6 fruit fly cellular contexts compared by ENCODE assay signal in genomic region chr3R:11352912-11353838, dm6.
A peak's percentile ranks its signal among the peaks of the same experiment; 100 is the strongest.
TF ChIP-seq lines count a peak whose summit lies in the region.

Gene KP78a (minus strand): TSS chr3R:11353131.
Gene KP78b (minus strand): TSS chr3R:11353131.

- TF ChIP-seq CTCF in whole organism, embryonic (GFP tag; optimal IDR thresholded peaks at IDR 0.05; lab: Kevin White, UChicago), result no peak

TF ChIP-seq in whole organism, 6 proteins besides CTCF, POLR2A, EP300 and RAD21:
- TF ChIP-seq usp (GFP tag; optimal IDR thresholded peaks at IDR 0.05; lab: Kevin White, UChicago), result no peak
- no peak for TF ChIP-seq pan (optimal IDR thresholded peaks at IDR 0.05; lab: Kevin White, UChicago)
- TF ChIP-seq EcR (GFP tag; optimal IDR thresholded peaks at IDR 0.05; lab: Kevin White, UChicago), result no peak
- peak; percentile 18 for TF ChIP-seq CG8478 (optimal IDR thresholded peaks at IDR 0.05; lab: Kevin White, UChicago)
- TF ChIP-seq Dll (optimal IDR thresholded peaks at IDR 0.05; lab: Kevin White, UChicago), result no peak

TF ChIP-seq in whole organism, adult, 20 proteins besides CTCF, POLR2A, EP300 and RAD21:
- peak; percentile 96 for TF ChIP-seq pad (GFP tag; optimal IDR thresholded peaks at IDR 0.05; lab: Kevin White, UChicago)
- no peak for TF ChIP-seq Crg-1 (GFP tag; optimal IDR thresholded peaks at IDR 0.05; lab: Kevin White, UChicago)

TF ChIP-seq in whole organism, embryonic, 481 proteins besides CTCF, POLR2A, EP300 and RAD21 (continues in another document):
- 0 out of 2 replicates have a peak, but pooled peaks have one; percentile 32 for TF ChIP-seq seq (GFP tag; IDR thresholded peaks at IDR 0.05; lab: Robert Waterston, UW)
- TF ChIP-seq pum (GFP tag; optimal IDR thresholded peaks at IDR 0.05; lab: Kevin White, UChicago), result no peak
- TF ChIP-seq zf30C (GFP tag; optimal IDR thresholded peaks at IDR 0.05; lab: Kevin White, UChicago), result no peak
- peak; percentile 55 for TF ChIP-seq Med (GFP tag; lab: Kevin White, UChicago)
- TF ChIP-seq insv (GFP tag; optimal IDR thresholded peaks at IDR 0.05; lab: Kevin White, UChicago), result peak in 1 of 2 experiments; percentile 24
- TF ChIP-seq btn (GFP tag; optimal IDR thresholded peaks at IDR 0.05; lab: Kevin White, UChicago), result no peak
- TF ChIP-seq klu (GFP tag; IDR thresholded peaks at IDR 0.05; lab: Robert Waterston, UW), result no peak
- no peak for TF ChIP-seq CG1832 (GFP tag; optimal IDR thresholded peaks at IDR 0.05; lab: Kevin White, UChicago)
- peak; percentile 74 for TF ChIP-seq oc (tag; optimal IDR thresholded peaks at IDR 0.05; lab: Kevin White, UChicago)
- TF ChIP-seq CG32532 (GFP tag; IDR thresholded peaks at IDR 0.05; lab: Robert Waterston, UW), result no peak
- TF ChIP-seq CG34376 (GFP tag; optimal IDR thresholded peaks at IDR 0.05; lab: Kevin White, UChicago), result no peak
- TF ChIP-seq Dad (GFP tag; optimal IDR thresholded peaks at IDR 0.05; lab: Kevin White, UChicago), result no peak
- TF ChIP-seq Fer2 (tag; optimal IDR thresholded peaks at IDR 0.05; lab: Kevin White, UChicago), result no peak
- TF ChIP-seq ftz-f1 (GFP tag; optimal IDR thresholded peaks at IDR 0.05; lab: Kevin White, UChicago), result no peak
- TF ChIP-seq CG13287 (GFP tag; IDR thresholded peaks at IDR 0.05; lab: Robert Waterston, UW; ENCODE audit: partially characterized antibody), result 0 out of 2 replicates have a peak, but pooled peaks have one; percentile 19
- no peak for TF ChIP-seq CG17361 (GFP tag; IDR thresholded peaks at IDR 0.05; lab: Robert Waterston, UW)
- TF ChIP-seq Xbp1 (GFP tag; optimal IDR thresholded peaks at IDR 0.05; lab: Kevin White, UChicago), result peak; percentile 11
- no peak for TF ChIP-seq mirr (GFP tag; optimal IDR thresholded peaks at IDR 0.05; lab: Kevin White, UChicago)
- TF ChIP-seq CG12236 (GFP tag; optimal IDR thresholded peaks at IDR 0.05; lab: Kevin White, UChicago), result no peak
- peak; percentile 21 for TF ChIP-seq CG33557 (GFP tag; optimal IDR thresholded peaks at IDR 0.05; lab: Kevin White, UChicago)
- no peak for TF ChIP-seq CG42726 (GFP tag; IDR thresholded peaks at IDR 0.05; lab: Robert Waterston, UW; ENCODE audit: partially characterized antibody)

TF ChIP-seq in whole organism, prepupa, 60 proteins besides CTCF, POLR2A, EP300 and RAD21:
- TF ChIP-seq salr (GFP tag; optimal IDR thresholded peaks at IDR 0.05; lab: Kevin White, UChicago) (no peak), Eip93F (GFP tag; optimal IDR thresholded peaks at IDR 0.05; lab: Kevin White, UChicago) (no peak), dsx (GFP tag; optimal IDR thresholded peaks at IDR 0.05; lab: Kevin White, UChicago; ENCODE audit: poor library complexity, severe bottlenecking) (no peak), CG8119 (GFP tag; IDR thresholded peaks at IDR 0.05; lab: Robert Waterston, UW) (0 out of 3 replicates have a peak, but pooled peaks have one; percentile 32), CG11902 (GFP tag; optimal IDR thresholded peaks at IDR 0.05; lab: Kevin White, UChicago) (no peak), CG16779 (tag; optimal IDR thresholded peaks at IDR 0.05; lab: Kevin White, UChicago) (peak; percentile 10), esn (GFP tag; optimal IDR thresholded peaks at IDR 0.05; lab: Kevin White, UChicago) (peak; percentile 19), vri (GFP tag; optimal IDR thresholded peaks at IDR 0.05; lab: Kevin White, UChicago) (peak; percentile 1), Eip78C (GFP tag; lab: Kevin White, UChicago) (peak; percentile 56), CG6163 (GFP tag; IDR thresholded peaks at IDR 0.05; lab: Robert Waterston, UW) (peak; percentile 25; the same call in 1 of the 3 replicates), CG3919 (GFP tag; optimal IDR thresholded peaks at IDR 0.05; lab: Kevin White, UChicago) (peak; percentile 10), Sox14 (GFP tag; optimal IDR thresholded peaks at IDR 0.05; lab: Kevin White, UChicago) (peak; percentile 33), eg (GFP tag; IDR thresholded peaks at IDR 0.05; lab: Robert Waterston, UW) (0 out of 3 replicates have a peak, but pooled peaks have one; percentile 18), dac (GFP tag; optimal IDR thresholded peaks at IDR 0.05; lab: Kevin White, UChicago) (no peak), Gug (GFP tag; IDR thresholded peaks at IDR 0.05; lab: Robert Waterston, UW) (no peak), acj6 (GFP tag; optimal IDR thresholded peaks at IDR 0.05; lab: Kevin White, UChicago) (no peak), topi (GFP tag; optimal IDR thresholded peaks at IDR 0.05; lab: Kevin White, UChicago) (peak; percentile 5), CG6808 (GFP tag; optimal IDR thresholded peaks at IDR 0.05; lab: Kevin White, UChicago) (no peak), Met (GFP tag; optimal IDR thresholded peaks at IDR 0.05; lab: Kevin White, UChicago) (no peak), lz (GFP tag; optimal IDR thresholded peaks at IDR 0.05; lab: Kevin White, UChicago) (no peak), svp (GFP tag; lab: Kevin White, UChicago) (peak; percentile 66)

TF ChIP-seq in whole organism, pupa, 21 proteins besides CTCF, POLR2A, EP300 and RAD21:
- TF ChIP-seq CG12605 (GFP tag; IDR thresholded peaks at IDR 0.05; lab: Robert Waterston, UW) (peak; percentile 13; the same call in 1 of the 2 replicates), Pif1A (GFP tag; optimal IDR thresholded peaks at IDR 0.05; lab: Kevin White, UChicago) (no peak), CG8159 (tag; optimal IDR thresholded peaks at IDR 0.05; lab: Kevin White, UChicago) (no peak), CG4496 (GFP tag; IDR thresholded peaks at IDR 0.05; lab: Robert Waterston, UW) (peak; percentile 25; the same call in 1 of the 3 replicates), CG13204 (GFP tag; optimal IDR thresholded peaks at IDR 0.05; lab: Kevin White, UChicago) (no peak), Pif1B (GFP tag; optimal IDR thresholded peaks at IDR 0.05; lab: Kevin White, UChicago) (peak; percentile 18), CG9948 (tag; optimal IDR thresholded peaks at IDR 0.05; lab: Kevin White, UChicago) (no peak), CG8301 (tag; optimal IDR thresholded peaks at IDR 0.05; lab: Kevin White, UChicago) (no peak), CG14655 (GFP tag; optimal IDR thresholded peaks at IDR 0.05; lab: Kevin White, UChicago) (no peak), EcR (GFP tag; optimal IDR thresholded peaks at IDR 0.05; lab: Kevin White, UChicago) (no peak), D1 (tag; optimal IDR thresholded peaks at IDR 0.05; lab: Kevin White, UChicago) (no peak), fd96Ca (GFP tag; IDR thresholded peaks at IDR 0.05; lab: Robert Waterston, UW) (0 out of 3 replicates have a peak, but pooled peaks have one; percentile 20), Ets98B (GFP tag; IDR thresholded peaks at IDR 0.05; lab: Robert Waterston, UW) (no peak; the same call in 1 of the 2 replicates), Snoo (tag; optimal IDR thresholded peaks at IDR 0.05; lab: Kevin White, UChicago) (no peak), CG34367 (tag; optimal IDR thresholded peaks at IDR 0.05; lab: Kevin White, UChicago) (no peak), CG32121 (GFP tag; IDR thresholded peaks at IDR 0.05; lab: Robert Waterston, UW) (no peak), rn (GFP tag; IDR thresholded peaks at IDR 0.05; lab: Robert Waterston, UW) (no peak), CG10348 (GFP tag; IDR thresholded peaks at IDR 0.05; lab: Robert Waterston, UW) (no peak)
TF ChIP-seq in whole organism, pupa: peak in this region for 4.

TF ChIP-seq in whole organism, wandering third instar larva, 38 proteins besides CTCF, POLR2A, EP300 and RAD21:
- TF ChIP-seq Hr83 (GFP tag; optimal IDR thresholded peaks at IDR 0.05; lab: Kevin White, UChicago; ENCODE audit: poor library complexity, severe bottlenecking), result peak; percentile 67
- peak; percentile 16 for TF ChIP-seq psq (GFP tag; optimal IDR thresholded peaks at IDR 0.05; lab: Kevin White, UChicago)
- no peak for TF ChIP-seq Jra (GFP tag; optimal IDR thresholded peaks at IDR 0.05; lab: Kevin White, UChicago)
- TF ChIP-seq Dif (GFP tag; optimal IDR thresholded peaks at IDR 0.05; lab: Kevin White, UChicago; ENCODE audit: partially characterized antibody), result peak; percentile 65
- peak; percentile 41 for TF ChIP-seq N (GFP tag; optimal IDR thresholded peaks at IDR 0.05; lab: Kevin White, UChicago)
- TF ChIP-seq dl (GFP tag; optimal IDR thresholded peaks at IDR 0.05; lab: Kevin White, UChicago; ENCODE audit: insufficient read depth in 1 of 2, partially characterized antibody in 2 of 2), result peak; percentile 49 to 72
- TF ChIP-seq br (GFP tag; optimal IDR thresholded peaks at IDR 0.05; lab: Kevin White, UChicago), result no peak
- TF ChIP-seq brk (GFP tag; optimal IDR thresholded peaks at IDR 0.05; lab: Kevin White, UChicago), result peak; percentile 37
TF ChIP-seq in whole organism, wandering third instar larva: peak in this region for 6.
